Fruit fly (Drosophila melanogaster): Measurements from ENCODE around the gene Obp19d.

Gene Obp19d

DNA sequence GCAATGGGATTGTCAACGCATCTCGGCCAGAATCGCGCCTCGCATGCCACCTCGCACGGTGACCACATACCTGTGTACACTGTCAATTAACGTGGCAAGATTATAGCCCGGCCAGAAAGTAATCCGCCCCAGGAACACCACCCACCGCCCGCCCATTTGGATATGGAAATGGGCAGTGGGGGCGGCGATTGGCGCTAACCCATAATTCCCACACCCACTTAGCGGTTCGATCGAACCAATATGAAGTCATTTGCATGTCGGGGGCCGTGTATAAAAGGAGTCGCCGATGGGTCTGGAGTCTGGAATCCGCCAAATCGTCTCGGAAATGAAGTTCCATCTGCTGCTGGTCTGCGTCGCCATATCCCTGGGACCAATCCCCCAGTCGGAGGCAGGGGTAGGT lies 4.0 kb upstream of the Obp19d start, which contains the start of gene Obp19a:
Gene Obp19a, plus strand, starts transcription at position 301 of the 400 bp plus-strand sequence.
- TF ChIP-seq fru (GFP tag; optimal IDR thresholded peaks at IDR 0.05) (no peak), sage (GFP tag; optimal IDR thresholded peaks at IDR 0.05) (no peak), Myc (optimal IDR thresholded peaks at IDR 0.05) (no peak), br (GFP tag; optimal IDR thresholded peaks at IDR 0.05) (no peak), GATAd (GFP tag; optimal IDR thresholded peaks at IDR 0.05) (no peak), dl (GFP tag; optimal IDR thresholded peaks at IDR 0.05; ENCODE audit: insufficient read depth in 1 of 2, partially characterized antibody in 2 of 2) (no peak), foxo (GFP tag; optimal IDR thresholded peaks at IDR 0.05) (no peak), rgr (GFP tag; optimal IDR thresholded peaks at IDR 0.05) (no peak), dmrt93B (GFP tag; optimal IDR thresholded peaks at IDR 0.05) (no peak), jim (GFP tag; optimal IDR thresholded peaks at IDR 0.05) (no peak), Dfd (GFP tag; optimal IDR thresholded peaks at IDR 0.05) (no peak), brk (GFP tag; optimal IDR thresholded peaks at IDR 0.05) (no peak), HLH106 (tag; optimal IDR thresholded peaks at IDR 0.05) (no peak), woc (GFP tag; optimal IDR thresholded peaks at IDR 0.05) (no peak)

DNA sequence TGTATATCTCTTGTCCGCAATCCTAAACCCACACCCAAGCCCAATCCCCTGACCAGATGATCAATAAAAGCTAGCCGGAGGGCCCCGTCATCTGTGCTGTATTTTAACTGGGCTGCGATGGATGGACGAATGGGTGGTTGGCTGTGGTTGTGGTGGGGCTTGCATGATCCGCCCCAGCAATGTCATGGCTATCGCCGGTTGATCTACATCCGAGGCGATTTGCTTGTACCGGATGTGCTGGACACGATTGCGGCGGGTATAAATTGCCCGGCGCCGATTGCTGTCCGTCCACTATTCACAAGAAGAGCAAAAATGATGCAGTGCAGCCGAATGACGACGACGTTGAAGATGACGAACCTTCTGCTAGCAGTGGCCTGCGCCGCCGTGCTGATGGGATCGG lies 3.0 kb upstream of the Obp19d start, which contains the start of gene Obp19b:
Gene Obp19b, plus strand, starts transcription at position 301 of the 400 bp plus-strand sequence.
- no peak for TF ChIP-seq foxo (GFP tag; optimal IDR thresholded peaks at IDR 0.05)
- no peak for TF ChIP-seq br (GFP tag; optimal IDR thresholded peaks at IDR 0.05)
- TF ChIP-seq Hr78 (GFP tag; optimal IDR thresholded peaks at IDR 0.05): no peak
- TF ChIP-seq CrebA (GFP tag; optimal IDR thresholded peaks at IDR 0.05; ENCODE audit: borderline replicate concordance): no peak
- no peak for TF ChIP-seq Vsx2 (GFP tag; optimal IDR thresholded peaks at IDR 0.05; ENCODE audit: partially characterized antibody)

DNA sequence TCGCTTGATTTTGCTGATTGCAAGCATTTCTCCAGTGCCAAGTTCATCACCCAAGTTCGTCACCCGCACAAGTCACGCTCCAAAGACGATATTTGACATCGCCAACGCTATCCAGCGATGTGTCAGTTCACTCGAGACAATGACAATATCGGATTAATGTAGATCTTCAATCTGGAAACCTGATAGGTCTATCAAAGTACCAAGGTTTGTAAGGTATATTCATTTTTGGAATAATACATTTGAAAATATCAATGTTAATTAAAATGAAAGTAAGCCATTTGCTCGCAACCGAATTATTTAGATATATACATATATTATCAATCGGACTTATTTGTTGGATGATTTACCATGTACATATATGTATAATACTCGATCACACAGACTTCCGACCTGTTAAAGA lies 549 bp upstream of the Obp19d start, which contains the start of gene Obp19c:
Gene Obp19c, minus strand, starts transcription at position 101 of the 400 bp plus-strand sequence.
- TF ChIP-seq dsf (GFP tag; optimal IDR thresholded peaks at IDR 0.05; ENCODE audit: borderline replicate concordance): no peak
- TF ChIP-seq tai (GFP tag; optimal IDR thresholded peaks at IDR 0.05): no peak
- TF ChIP-seq Mio (GFP tag; optimal IDR thresholded peaks at IDR 0.05): no peak
- no peak for TF ChIP-seq N (GFP tag; optimal IDR thresholded peaks at IDR 0.05)
- TF ChIP-seq foxo (GFP tag; optimal IDR thresholded peaks at IDR 0.05): no peak
- no peak for TF ChIP-seq Hr78 (GFP tag; optimal IDR thresholded peaks at IDR 0.05)
- no peak for TF ChIP-seq br (GFP tag; optimal IDR thresholded peaks at IDR 0.05)
- no peak for TF ChIP-seq GATAd (GFP tag; optimal IDR thresholded peaks at IDR 0.05)
- no peak for TF ChIP-seq rgr (GFP tag; optimal IDR thresholded peaks at IDR 0.05)
- no peak for TF ChIP-seq h (GFP tag; optimal IDR thresholded peaks at IDR 0.05)
- no peak for TF ChIP-seq psq (GFP tag; optimal IDR thresholded peaks at IDR 0.05)
- no peak for TF ChIP-seq ey (GFP tag; optimal IDR thresholded peaks at IDR 0.05)
- no peak for TF ChIP-seq jim (GFP tag; optimal IDR thresholded peaks at IDR 0.05)
- no peak for TF ChIP-seq Jra (GFP tag; optimal IDR thresholded peaks at IDR 0.05)
- no peak for TF ChIP-seq Myc (optimal IDR thresholded peaks at IDR 0.05)
- TF ChIP-seq Hr83 (GFP tag; optimal IDR thresholded peaks at IDR 0.05; ENCODE audit: poor library complexity, severe bottlenecking): no peak
- TF ChIP-seq Sp1 (GFP tag; optimal IDR thresholded peaks at IDR 0.05): no peak
- no peak for TF ChIP-seq CrebA (GFP tag; optimal IDR thresholded peaks at IDR 0.05; ENCODE audit: borderline replicate concordance)
- no peak for TF ChIP-seq HLH106 (tag; optimal IDR thresholded peaks at IDR 0.05)
- no peak for TF ChIP-seq lola (GFP tag; optimal IDR thresholded peaks at IDR 0.05)

DNA sequence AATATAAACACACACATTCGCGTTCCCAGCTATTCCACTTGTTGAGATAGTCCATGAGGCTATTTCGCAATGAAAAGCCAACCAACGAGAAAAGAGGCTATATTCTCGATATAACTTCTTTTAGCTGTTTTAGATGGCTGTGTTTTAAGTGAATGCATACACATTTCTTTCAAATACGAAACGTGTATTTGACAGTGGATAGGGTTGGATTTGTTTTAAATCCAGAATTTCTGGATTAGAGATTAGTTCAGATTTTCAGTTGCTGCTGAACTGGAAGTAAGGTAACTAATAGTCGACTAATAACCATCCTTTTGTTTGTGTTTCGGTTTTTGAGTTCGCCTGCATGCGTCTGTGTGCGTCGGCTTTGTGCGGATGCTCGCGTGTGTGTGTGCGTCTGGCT lies 3.7 kb downstream of the Obp19d start:
- TF ChIP-seq dsf (GFP tag; optimal IDR thresholded peaks at IDR 0.05; ENCODE audit: borderline replicate concordance) (no peak), Rel (GFP tag; optimal IDR thresholded peaks at IDR 0.05) (no peak), Rel (tag; optimal IDR thresholded peaks at IDR 0.05) (no peak), N (GFP tag; optimal IDR thresholded peaks at IDR 0.05) (no peak), br (GFP tag; optimal IDR thresholded peaks at IDR 0.05) (no peak), Dif (GFP tag; optimal IDR thresholded peaks at IDR 0.05; ENCODE audit: partially characterized antibody) (no peak), foxo (GFP tag; optimal IDR thresholded peaks at IDR 0.05) (no peak), fru (GFP tag; optimal IDR thresholded peaks at IDR 0.05) (no peak)

DNA sequence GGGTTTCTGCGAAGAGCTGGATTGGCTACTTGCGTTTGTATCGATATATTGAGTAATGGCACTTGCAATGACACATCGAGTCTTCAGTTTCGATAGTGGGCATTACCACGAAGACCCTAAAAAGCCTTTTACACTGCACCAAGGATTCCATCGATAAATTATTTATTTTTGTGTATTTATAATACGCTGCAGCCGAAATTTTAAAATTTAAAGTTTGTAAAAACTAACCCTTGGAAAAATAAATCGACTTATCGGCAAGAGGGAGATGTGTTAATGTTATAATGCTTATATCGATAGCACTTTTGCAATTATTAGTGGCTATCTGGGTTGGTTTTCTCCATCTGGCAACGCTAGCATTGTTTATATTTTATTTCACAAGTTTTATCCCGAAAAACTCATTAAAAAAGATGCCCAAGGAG lies 4.3 kb downstream of the Obp19d start, which contains the start of the genes Pp4-19C and cactin:
Gene Pp4-19C, minus strand, starts transcription at position 256 of the 419 bp plus-strand sequence.
Gene cactin, plus strand, starts transcription at position 323 of the 419 bp plus-strand sequence.
- TF ChIP-seq Dif (GFP tag; optimal IDR thresholded peaks at IDR 0.05; ENCODE audit: partially characterized antibody) (no peak), h (GFP tag; optimal IDR thresholded peaks at IDR 0.05) (peak; percentile 47), psq (GFP tag; optimal IDR thresholded peaks at IDR 0.05) (peak; percentile 12), dmrt93B (GFP tag; optimal IDR thresholded peaks at IDR 0.05) (no peak), foxo (GFP tag; optimal IDR thresholded peaks at IDR 0.05) (peak in 1 of 2 experiments; percentile 36), ey (GFP tag; optimal IDR thresholded peaks at IDR 0.05) (peak; percentile 40), lola (GFP tag; optimal IDR thresholded peaks at IDR 0.05) (no peak), rgr (GFP tag; optimal IDR thresholded peaks at IDR 0.05) (peak; percentile 40)

Data from whole organism, wandering third instar larva.